Fruit fly (Drosophila melanogaster) whole organism, embryonic: Measurements from ENCODE around the gene CG33966.
A peak's percentile ranks its signal among the peaks of the same experiment; 100 is the strongest.

Experiments used
- Atf-2 ChIP-seq: fragments of 200-800 bp; sonication (Bioruptor generic); optimal IDR thresholded peaks from 2 replicates; lab custom pipeline; 2016; ENCODE audit warnings: missing biosample characterization, missing genetic modification characterization
- B-H1 ChIP-seq: fragments of 200-800 bp; sonication (Bioruptor generic); IDR thresholded peaks from 3 replicates; pipeline ENCODE4 v1.3.6; 2022; ENCODE audit warnings: missing biosample characterization, missing genetic modification characterization
- Bteb2 ChIP-seq: fragments of 200-800 bp; sonication (Bioruptor generic); optimal IDR thresholded peaks from 2 replicates; lab custom pipeline; 2016; ENCODE audit warnings: missing biosample characterization, missing genetic modification characterization
- CG10209 ChIP-seq: fragments of 200-800 bp; sonication (Bioruptor generic); optimal IDR thresholded peaks from 3 replicates; lab custom pipeline; 2017; ENCODE audit warnings: missing biosample characterization, mild to moderate bottlenecking, missing genetic modification characterization, missing genetic modification reagents
- CG10462 ChIP-seq: fragments of 200-800 bp; sonication (Bioruptor generic); optimal IDR thresholded peaks from 2 replicates; lab custom pipeline; 2016; ENCODE audit warnings: missing biosample characterization, missing genetic modification characterization
- CG12391 ChIP-seq: fragments of 200-800 bp; sonication (Bioruptor generic); optimal IDR thresholded peaks from 3 replicates; lab custom pipeline; 2018; ENCODE audit warnings: missing biosample characterization, mild to moderate bottlenecking, missing genetic modification characterization, moderate library complexity
- CG12769 ChIP-seq: fragments of 200-800 bp; sonication (Bioruptor generic); optimal IDR thresholded peaks from 2 replicates; lab custom pipeline; 2019; ENCODE audit warnings: missing biosample characterization, mild to moderate bottlenecking, missing genetic modification characterization, moderate library complexity
- CG13894 ChIP-seq: fragments of 200-800 bp; sonication (Bioruptor generic); optimal IDR thresholded peaks from 3 replicates; lab custom pipeline; 2018; ENCODE audit warnings: missing biosample characterization, mild to moderate bottlenecking, missing genetic modification characterization, moderate library complexity
- CG15514 ChIP-seq: fragments of 200-800 bp; sonication (Bioruptor generic); optimal IDR thresholded peaks from 3 replicates; lab custom pipeline; 2017; ENCODE audit warnings: missing biosample characterization, missing genetic modification characterization, mild to moderate bottlenecking, moderate library complexity, missing genetic modification reagents
- CG16779 ChIP-seq: fragments of 200-800 bp; sonication (Bioruptor generic); IDR thresholded peaks from 2 replicates; pipeline ENCODE4 v1.3.6; 2022; ENCODE audit warnings: missing biosample characterization, missing genetic modification characterization
- CG2875 ChIP-seq: fragments of 200-800 bp; sonication (Bioruptor generic); optimal IDR thresholded peaks from 2 replicates; lab custom pipeline; 2017; ENCODE audit warnings: missing biosample characterization, mild to moderate bottlenecking, missing genetic modification characterization, missing genetic modification reagents
- CG42726 ChIP-seq: fragments of 200-800 bp; sonication (Bioruptor generic); IDR thresholded peaks from 2 replicates; pipeline ENCODE4 v1.3.6; 2022; ENCODE audit warnings: missing biosample characterization, missing genetic modification characterization; ENCODE audit not compliant: partially characterized antibody
- CG8359 ChIP-seq: fragments of 200-800 bp; sonication (Bioruptor generic); optimal IDR thresholded peaks from 2 replicates; lab custom pipeline; 2017; ENCODE audit warnings: missing biosample characterization, mild to moderate bottlenecking, missing genetic modification characterization, borderline replicate concordance
- CG9817 ChIP-seq: fragments of 200-800 bp; sonication (Bioruptor generic); optimal IDR thresholded peaks from 2 replicates; lab custom pipeline; 2018; ENCODE audit warnings: missing biosample characterization, mild to moderate bottlenecking, missing genetic modification characterization, moderate library complexity
- CTCF ChIP-seq: fragments of 200-800 bp; sonication (Bioruptor generic); optimal IDR thresholded peaks from 2 replicates; lab custom pipeline; 2017; ENCODE audit warnings: missing biosample characterization, mild to moderate bottlenecking, missing genetic modification characterization, moderate library complexity
- Dad ChIP-seq: fragments of 200-800 bp; sonication (Bioruptor generic); optimal IDR thresholded peaks from 3 replicates; lab custom pipeline; 2016; ENCODE audit warnings: missing biosample characterization, missing genetic modification characterization
- Dek ChIP-seq: fragments of 200-800 bp; sonication (Bioruptor generic); optimal IDR thresholded peaks from 3 replicates; lab custom pipeline; 2019; ENCODE audit warnings: missing biosample characterization, mild to moderate bottlenecking, missing genetic modification characterization, moderate library complexity
- GATAe ChIP-seq: fragments of 200-800 bp; sonication (Bioruptor generic); conservative IDR thresholded peaks from 2 replicates; pipeline ENCODE4 v1.3.6; 2022; ENCODE audit warnings: missing biosample characterization, missing genetic modification characterization
- HLH4C ChIP-seq: fragments of 200-800 bp; sonication (Bioruptor generic); IDR thresholded peaks from 3 replicates; pipeline ENCODE4 v1.3.6; 2022; ENCODE audit warnings: missing biosample characterization, missing genetic modification characterization; ENCODE audit not compliant: partially characterized antibody
- HLHmδ ChIP-seq: fragments of 200-800 bp; sonication (Bioruptor generic); optimal IDR thresholded peaks from 2 replicates; lab custom pipeline; 2018; ENCODE audit warnings: missing biosample characterization, mild to moderate bottlenecking, missing genetic modification characterization, moderate library complexity
- Hr51 ChIP-seq, 2 experiments: fragments of 200-800 bp; sonication (Bioruptor generic); optimal IDR thresholded peaks; 2 replicates in 1 of 2; 3 replicates in 1 of 2; lab custom pipeline; 2016 to 2018; ENCODE audit warnings: missing biosample characterization in 2 of 2, missing genetic modification characterization in 2 of 2, mild to moderate bottlenecking in 1 of 2, moderate library complexity in 1 of 2
- Jarid2 ChIP-seq: fragments of 200-800 bp; sonication (Bioruptor generic); optimal IDR thresholded peaks from 3 replicates; lab custom pipeline; 2017; ENCODE audit warnings: mild to moderate bottlenecking, missing biosample characterization, missing genetic modification reagents, missing genetic modification characterization
- Mrtf ChIP-seq: fragments of 200-800 bp; sonication (Bioruptor generic); IDR thresholded peaks from 3 replicates; pipeline ENCODE4 v1.3.6; 2022; ENCODE audit warnings: missing biosample characterization, missing genetic modification characterization
- NC2β ChIP-seq: fragments of 200-800 bp; sonication (Bioruptor generic); optimal IDR thresholded peaks from 2 replicates; lab custom pipeline; 2016; ENCODE audit warnings: missing biosample characterization, missing genetic modification characterization
- Scr ChIP-seq: fragments of 200-800 bp; sonication (Bioruptor generic); IDR thresholded peaks from 2 replicates; pipeline ENCODE4 v1.3.6; 2022; ENCODE audit warnings: missing biosample characterization, missing genetic modification characterization; ENCODE audit not compliant: partially characterized antibody
- Spps ChIP-seq: fragments of 200-800 bp; sonication (Bioruptor generic); optimal IDR thresholded peaks from 2 replicates; lab custom pipeline; 2018; ENCODE audit warnings: missing biosample characterization, mild to moderate bottlenecking, missing genetic modification characterization
- Trl ChIP-seq, 3 experiments: fragments of >200 bp in 2 of 3; fragments of 200-800 bp in 1 of 3; sonication (Bioruptor generic) in 1 of 3; optimal IDR thresholded peaks; 2 replicates in 1 of 3; 3 replicates in 2 of 3; lab custom pipeline; 2016 to 2017; ENCODE audit warnings: missing biosample characterization in 1 of 3, missing genetic modification characterization in 1 of 3
- abd-A ChIP-seq: fragments of 200-800 bp; sonication (Bioruptor generic); optimal IDR thresholded peaks from 3 replicates; lab custom pipeline; 2019; ENCODE audit warnings: missing biosample characterization, mild to moderate bottlenecking, missing genetic modification characterization, moderate library complexity
- chinmo ChIP-seq: fragments of 200-800 bp; sonication (Bioruptor generic); IDR thresholded peaks from 4 replicates; pipeline ENCODE4 v1.3.6; 2022; ENCODE audit warnings: missing biosample characterization, missing genetic modification characterization; ENCODE audit not compliant: partially characterized antibody
- dysf ChIP-seq: fragments of 200-800 bp; sonication (Bioruptor generic); IDR thresholded peaks from 3 replicates; pipeline ENCODE4 v1.3.6; 2022; ENCODE audit warnings: missing biosample characterization, missing genetic modification characterization
- fd3F ChIP-seq: fragments of 200-800 bp; sonication (Bioruptor generic); optimal IDR thresholded peaks from 2 replicates; lab custom pipeline; 2018; ENCODE audit warnings: missing biosample characterization, mild to moderate bottlenecking, missing genetic modification characterization, moderate library complexity
- gsb ChIP-seq: fragments of 200-800 bp; sonication (Bioruptor generic); IDR thresholded peaks from 2 replicates; pipeline ENCODE4 v1.3.6; 2022; ENCODE audit warnings: missing biosample characterization, missing genetic modification characterization
- hkb ChIP-seq, 2 experiments: fragments of 200-800 bp in 1 of 2; fragments of >200 bp in 1 of 2; sonication (Bioruptor generic) in 1 of 2; IDR thresholded peaks in 1 of 2; optimal IDR thresholded peaks in 1 of 2; 2 replicates each; pipeline versions ENCODE4 v1.3.6 to Lab custom; 2017 to 2022; ENCODE audit warnings: missing biosample characterization in 1 of 2, missing genetic modification characterization in 1 of 2
- insv ChIP-seq, 2 experiments: fragments of 200-800 bp; sonication (Bioruptor generic); optimal IDR thresholded peaks; 3 replicates each; lab custom pipeline; 2016 to 2018; ENCODE audit warnings: missing biosample characterization in 2 of 2, missing genetic modification characterization in 2 of 2
- odd ChIP-seq: fragments of 200-800 bp; sonication (Bioruptor generic); optimal IDR thresholded peaks from 2 replicates; lab custom pipeline; 2017; ENCODE audit warnings: missing biosample characterization, mild to moderate bottlenecking, missing genetic modification characterization
- run ChIP-seq: fragments of 200-800 bp; sonication (Bioruptor generic); optimal IDR thresholded peaks from 3 replicates; lab custom pipeline; 2018; ENCODE audit warnings: missing biosample characterization, mild to moderate bottlenecking, missing genetic modification characterization
- sd ChIP-seq: fragments of 200-800 bp; sonication (Bioruptor generic); optimal IDR thresholded peaks from 3 replicates; lab custom pipeline; 2018; ENCODE audit warnings: missing biosample characterization, mild to moderate bottlenecking, missing genetic modification characterization, moderate library complexity
- slou ChIP-seq: fragments of 200-800 bp; sonication (Bioruptor generic); optimal IDR thresholded peaks from 3 replicates; lab custom pipeline; 2016; ENCODE audit warnings: missing biosample characterization, missing genetic modification characterization
- twi ChIP-seq: fragments of 200-800 bp; optimal IDR thresholded peaks from 2 replicates; lab custom pipeline; 2019; ENCODE audit warnings: missing biosample characterization, mild to moderate bottlenecking, missing genetic modification characterization, moderate library complexity

CG33966 gene

DNA sequence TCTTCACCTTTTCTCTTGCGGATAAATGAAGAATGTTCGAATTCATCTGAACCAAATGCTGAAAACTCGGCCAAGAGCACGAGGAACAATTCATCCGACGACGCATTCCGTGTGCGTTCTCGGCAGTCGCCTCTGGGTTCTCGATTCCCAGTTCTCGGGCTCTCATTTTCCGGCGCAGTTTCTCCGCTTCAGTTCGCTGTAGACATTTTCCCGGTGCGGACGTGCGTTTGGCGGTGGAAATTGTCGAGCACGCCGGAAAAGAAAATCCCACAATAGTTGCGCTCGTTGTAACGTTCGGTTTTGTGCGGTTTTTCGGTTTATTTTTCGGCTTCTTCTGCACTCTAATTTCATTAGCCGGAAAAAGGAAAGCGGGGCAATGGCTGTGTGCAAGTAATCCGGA is 41.8 kb downstream of the CG33966 start, which contains the start of gene CG32333 (continued):
- TF ChIP-seq abd-A (tag; lab: Kevin White, UChicago) (peak; percentile 2), Bteb2 (GFP tag; lab: Kevin White, UChicago) (no peak), CG13894 (peak; percentile 19), odd (GFP tag; lab: Kevin White, UChicago) (no peak), CG10462 (no peak), Scr (no peak), slou (GFP tag; lab: Kevin White, UChicago) (no peak), HLH4C (GFP tag; lab: Robert Waterston, UW) (0 out of 3 replicates have a peak, but pooled peaks have one; percentile 15), GATAe (GFP tag; lab: Robert Waterston, UW) (no peak), Hr51 (GFP tag; optimal IDR thresholded peaks at IDR 0.05; lab: Kevin White, UChicago) (no peak), twi (tag; lab: Kevin White, UChicago) (no peak), CG8359 (GFP tag; lab: Kevin White, UChicago) (no peak), NC2β (GFP tag; lab: Kevin White, UChicago) (no peak), CG15514 (GFP tag; lab: Kevin White, UChicago) (no peak), CG12391 (no peak), dysf (GFP tag; lab: Robert Waterston, UW) (no peak), Dek (tag; lab: Kevin White, UChicago) (no peak), run (no peak), chinmo (GFP tag; lab: Robert Waterston, UW) (0 out of 4 replicates have a peak, but pooled peaks have one; percentile 35), sd (tag; lab: Kevin White, UChicago) (peak; percentile 31), Trl (optimal IDR thresholded peaks at IDR 0.05; lab: Kevin White, UChicago) (peak; percentile 42 to 68), Trl (GFP tag; optimal IDR thresholded peaks at IDR 0.05; lab: Kevin White, UChicago) (no peak), Atf-2 (GFP tag; lab: Kevin White, UChicago) (no peak), CG16779 (GFP tag; lab: Robert Waterston, UW) (0 out of 2 replicates have a peak, but pooled peaks have one; percentile 16), CG12769 (tag; lab: Kevin White, UChicago) (peak; percentile 28), CG42726 (GFP tag; lab: Robert Waterston, UW) (peak; percentile 45; the same call in 1 of the 2 replicates), Dad (no peak), CG2875 (no peak), insv (GFP tag; optimal IDR thresholded peaks at IDR 0.05; lab: Kevin White, UChicago) (no peak), B-H1 (GFP tag; lab: Robert Waterston, UW) (no peak), Jarid2 (GFP tag; lab: Kevin White, UChicago) (peak; percentile 45), CTCF (GFP tag; lab: Kevin White, UChicago) (no peak), gsb (GFP tag; lab: Robert Waterston, UW) (no peak), Spps (tag; lab: Kevin White, UChicago) (no peak)

DNA sequence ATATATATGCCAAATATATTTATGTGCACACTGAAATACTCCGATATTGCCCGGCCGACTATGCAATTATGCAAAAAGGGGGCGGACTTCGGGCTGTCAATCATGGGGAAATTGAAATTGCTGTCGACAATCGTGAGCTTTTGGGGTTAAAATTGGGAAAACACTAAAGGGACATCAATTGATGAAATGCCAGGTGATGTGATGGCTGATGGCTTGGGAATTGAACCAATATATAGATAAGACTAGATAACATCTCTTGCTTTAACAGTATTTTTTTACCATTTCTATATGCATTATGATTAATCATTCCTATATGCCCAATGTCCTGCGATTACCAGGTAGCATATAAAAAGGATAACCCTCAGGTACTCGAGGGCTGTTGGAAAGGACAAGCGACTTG is 44.0 kb downstream of the CG33966 start:
- no peak for TF ChIP-seq CG9817 (tag; lab: Kevin White, UChicago)
- no peak for TF ChIP-seq HLHmδ (GFP tag; lab: Kevin White, UChicago)
- TF ChIP-seq fd3F, result no peak
- no peak for TF ChIP-seq Mrtf (GFP tag; lab: Robert Waterston, UW)
- TF ChIP-seq CG10209 (GFP tag; lab: Kevin White, UChicago), result no peak
- TF ChIP-seq hkb (optimal IDR thresholded peaks at IDR 0.05; lab: Kevin White, UChicago), result no peak
- TF ChIP-seq hkb (GFP tag; IDR thresholded peaks at IDR 0.05; lab: Robert Waterston, UW), result no peak
